Worm (Caenorhabditis elegans) whole organism, midembryonic: ENCODE results near the gene cec-6.

Experiments
- T22C8.4 ChIP-seq: fragments of 200-800 bp; sonication (Bioruptor generic); IDR thresholded peaks from 2 replicates; pipeline ENCODE4 v1.3.6; 2022; ENCODE audit warnings: missing genetic modification characterization, missing compliant biosample characterization
- cog-1 ChIP-seq: sonication (generic microtip); optimal IDR thresholded peaks from 2 replicates; lab custom pipeline; 2016; ENCODE audit warnings: missing genetic modification characterization, missing compliant biosample characterization
- flt-1 ChIP-seq: fragments of 200-800 bp; sonication (Bioruptor generic); IDR thresholded peaks from 2 replicates; pipeline ENCODE4 v1.3.6; 2022; ENCODE audit warnings: missing genetic modification characterization, missing compliant biosample characterization
- klf-2 ChIP-seq: fragments of 200-800 bp; sonication (Bioruptor generic); conservative IDR thresholded peaks from 2 replicates; pipeline ENCODE4 v1.3.6; 2022; ENCODE audit warnings: missing genetic modification reagents, missing genetic modification characterization, missing compliant biosample characterization
- med-1 ChIP-seq: sonication (generic microtip); optimal IDR thresholded peaks from 2 replicates; lab custom pipeline; 2017; ENCODE audit warnings: missing genetic modification characterization, mild to moderate bottlenecking, missing compliant biosample characterization, antibody characterized with exemption, missing genetic modification reagents; ENCODE audit not compliant: insufficient read depth
- ref-1 ChIP-seq: fragments of 200-800 bp; sonication (Bioruptor generic); conservative IDR thresholded peaks from 2 replicates; pipeline ENCODE4 v1.3.6; 2022; ENCODE audit warnings: missing genetic modification reagents, missing genetic modification characterization, missing compliant biosample characterization
- tab-1 ChIP-seq: fragments of 200-800 bp; sonication (Bioruptor generic); IDR thresholded peaks from 2 replicates; pipeline ENCODE4 v1.3.6; 2022; ENCODE audit warnings: missing genetic modification characterization, missing compliant biosample characterization
- ztf-23 ChIP-seq: fragments of 200-800 bp; sonication (Bioruptor generic); IDR thresholded peaks from 2 replicates; pipeline ENCODE4 v1.3.6; 2022; ENCODE audit warnings: missing genetic modification reagents, missing genetic modification characterization, missing compliant biosample characterization
- ztf-29 ChIP-seq: fragments of 200-800 bp; sonication (Bioruptor generic); IDR thresholded peaks from 2 replicates; pipeline ENCODE4 v1.3.6; 2022; ENCODE audit warnings: missing genetic modification reagents, missing genetic modification characterization, missing compliant biosample characterization

cec-6 gene

DNA sequence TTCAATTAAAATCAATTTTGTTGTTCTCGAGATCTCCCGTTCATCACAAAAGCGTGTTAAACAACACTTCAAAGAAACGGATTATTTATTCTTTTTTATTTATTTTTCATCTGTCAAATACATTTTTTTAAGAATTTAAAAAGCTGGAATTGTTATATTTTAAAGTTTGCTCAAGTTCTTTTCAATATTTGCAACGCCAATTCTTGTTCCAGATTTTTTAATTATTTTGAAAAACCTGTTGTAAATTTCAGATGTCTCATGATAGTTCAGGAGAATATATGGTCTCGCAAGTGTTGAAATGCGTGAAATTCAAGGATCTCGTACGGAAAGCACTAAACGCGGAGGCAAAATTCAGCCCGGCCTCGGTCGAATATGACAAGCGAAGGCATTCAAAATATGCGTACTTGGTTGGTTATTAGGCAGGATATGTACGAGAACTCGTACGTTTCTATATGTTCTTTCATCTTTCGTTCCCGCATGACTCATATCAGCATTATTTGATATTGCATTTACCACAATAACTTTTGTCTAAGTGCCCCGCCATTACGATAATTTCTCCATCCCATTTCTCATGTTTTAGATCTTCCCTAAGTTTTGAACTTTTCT is at the start of gene cec-6:
Gene cec-6 (plus strand): TSS at position 252 of the 606 bp plus-strand sequence.
- TF ChIP-seq ztf-23 (GFP tag; lab: Robert Waterston, UW) (no peak), cog-1 (tag; lab: Kevin White, UChicago) (no peak), klf-2 (no peak), T22C8.4 (GFP tag; lab: Robert Waterston, UW) (no peak), med-1 (GFP tag; lab: Kevin White, UChicago) (no peak), ref-1 (GFP tag; lab: Robert Waterston, UW) (no peak), flt-1 (GFP tag; lab: Robert Waterston, UW) (no peak), ztf-29 (GFP tag; lab: Robert Waterston, UW) (no peak), tab-1 (GFP tag; lab: Robert Waterston, UW) (no peak)

DNA sequence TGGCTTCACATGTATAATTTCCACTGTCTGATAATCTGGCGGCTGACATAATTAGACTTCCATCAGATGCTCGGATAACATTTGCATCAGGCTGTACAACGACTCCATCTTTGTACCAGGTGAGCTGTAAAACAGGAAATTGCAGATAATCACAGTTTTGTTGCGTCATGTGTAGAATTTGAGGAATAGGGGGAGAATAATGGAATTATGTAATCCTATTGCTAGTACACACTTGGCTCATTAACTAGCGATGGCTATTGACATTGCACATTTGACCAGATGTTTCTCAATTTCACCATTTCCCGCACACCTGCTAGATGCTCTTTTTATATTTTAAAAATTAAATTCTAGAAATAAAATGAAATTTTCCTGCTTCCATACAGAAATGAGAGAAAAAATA is 43.2 kb upstream of the cec-6 start:
- no peak for TF ChIP-seq ref-1 (GFP tag; lab: Robert Waterston, UW)
- no peak for TF ChIP-seq T22C8.4 (GFP tag; lab: Robert Waterston, UW)

DNA sequence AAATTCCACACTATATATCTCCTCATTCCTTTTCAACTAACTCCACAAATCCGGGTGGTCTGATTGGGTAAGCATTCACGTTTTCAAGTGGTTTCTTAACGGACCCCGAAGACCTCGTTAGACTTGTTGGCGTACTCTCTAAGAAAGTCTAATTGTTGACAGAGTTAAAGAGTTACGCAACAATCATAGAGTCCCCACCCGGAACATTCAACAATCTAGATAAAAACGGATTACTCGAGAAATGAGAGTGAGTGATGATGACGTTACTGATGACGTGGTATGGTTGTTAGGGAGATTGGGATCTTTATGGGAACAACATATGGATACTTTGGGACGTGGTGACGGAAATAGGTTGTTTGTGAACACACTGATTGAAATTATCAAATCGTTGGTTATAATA is 42.0 kb upstream of the cec-6 start:
- TF ChIP-seq tab-1 (GFP tag; lab: Robert Waterston, UW) (no peak), cog-1 (tag; lab: Kevin White, UChicago) (no peak), ref-1 (GFP tag; lab: Robert Waterston, UW) (no peak)

DNA sequence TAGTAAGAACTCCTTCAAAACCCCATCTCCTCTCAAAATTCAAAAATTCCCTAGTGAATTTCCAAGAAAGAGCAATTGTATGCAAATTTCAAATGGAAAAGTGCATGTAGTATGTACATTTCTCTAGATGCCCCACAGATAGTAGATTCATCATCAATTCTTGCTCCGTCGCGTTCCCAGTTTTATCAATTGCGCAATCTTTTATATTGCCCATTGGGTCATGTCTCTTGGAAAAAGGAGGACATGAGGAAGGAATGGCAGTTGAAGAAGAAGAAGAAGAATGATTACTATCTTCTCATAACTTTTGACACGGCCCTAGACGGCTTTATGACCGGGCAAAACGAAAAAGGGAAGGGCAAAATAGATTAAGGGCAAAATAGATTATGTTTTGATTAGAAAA is 38.0 kb upstream of the cec-6 start:
- no peak for TF ChIP-seq T22C8.4 (GFP tag; lab: Robert Waterston, UW)
- no peak for TF ChIP-seq ztf-23 (GFP tag; lab: Robert Waterston, UW)
- TF ChIP-seq klf-2 = no peak
- TF ChIP-seq tab-1 (GFP tag; lab: Robert Waterston, UW) = no peak
- no peak for TF ChIP-seq flt-1 (GFP tag; lab: Robert Waterston, UW)
- no peak for TF ChIP-seq med-1 (GFP tag; lab: Kevin White, UChicago)
- TF ChIP-seq ref-1 (GFP tag; lab: Robert Waterston, UW) = no peak
- no peak for TF ChIP-seq ztf-29 (GFP tag; lab: Robert Waterston, UW)
- TF ChIP-seq cog-1 (tag; lab: Kevin White, UChicago) = no peak

DNA sequence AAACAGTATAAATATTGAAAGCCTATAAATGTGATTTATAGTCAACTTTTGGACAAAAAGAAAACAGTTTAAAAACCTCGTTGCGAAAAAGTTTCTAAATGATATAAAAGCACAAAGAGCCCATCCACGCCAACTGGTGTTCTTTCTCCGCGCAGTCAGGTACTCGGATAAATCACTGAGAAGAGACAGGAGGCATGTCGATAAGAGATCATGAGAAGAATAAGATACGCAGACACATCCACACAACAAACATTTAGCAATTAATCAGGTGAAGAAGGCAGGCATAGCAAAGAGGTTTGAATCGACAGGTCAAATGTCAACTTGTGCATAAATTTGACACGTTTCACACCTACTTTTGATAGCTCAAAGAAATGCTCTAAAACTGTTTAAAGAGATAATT is 36.9 kb upstream of the cec-6 start:
- TF ChIP-seq ztf-23 (GFP tag; lab: Robert Waterston, UW) (no peak), flt-1 (GFP tag; lab: Robert Waterston, UW) (no peak), cog-1 (tag; lab: Kevin White, UChicago) (peak; percentile 19), T22C8.4 (GFP tag; lab: Robert Waterston, UW) (no peak), ref-1 (GFP tag; lab: Robert Waterston, UW) (no peak), klf-2 (no peak)

DNA sequence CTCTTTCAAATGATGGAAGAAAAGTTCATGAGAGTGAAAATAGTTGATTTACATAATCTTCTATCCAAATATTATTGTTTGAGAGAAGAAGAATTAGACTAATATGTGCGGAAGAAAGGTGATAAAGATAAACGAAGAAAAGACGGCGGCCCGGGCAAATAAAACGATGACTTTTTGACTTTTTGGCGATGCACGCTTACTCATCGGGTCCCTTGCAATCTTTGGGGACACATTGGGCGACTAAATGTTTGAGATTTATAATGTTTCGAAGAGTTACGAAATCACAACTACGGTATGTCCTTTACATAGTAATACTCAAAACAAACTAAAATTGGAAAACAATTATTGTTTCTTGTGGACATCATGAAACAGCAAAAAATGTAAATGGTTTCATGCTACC is 29.9 kb upstream of the cec-6 start:
- TF ChIP-seq flt-1 (GFP tag; lab: Robert Waterston, UW) (no peak), ztf-29 (GFP tag; lab: Robert Waterston, UW) (no peak), med-1 (GFP tag; lab: Kevin White, UChicago) (no peak), tab-1 (GFP tag; lab: Robert Waterston, UW) (no peak), ref-1 (GFP tag; lab: Robert Waterston, UW) (no peak), klf-2 (no peak), ztf-23 (GFP tag; lab: Robert Waterston, UW) (no peak), cog-1 (tag; lab: Kevin White, UChicago) (no peak), T22C8.4 (GFP tag; lab: Robert Waterston, UW) (no peak)

DNA sequence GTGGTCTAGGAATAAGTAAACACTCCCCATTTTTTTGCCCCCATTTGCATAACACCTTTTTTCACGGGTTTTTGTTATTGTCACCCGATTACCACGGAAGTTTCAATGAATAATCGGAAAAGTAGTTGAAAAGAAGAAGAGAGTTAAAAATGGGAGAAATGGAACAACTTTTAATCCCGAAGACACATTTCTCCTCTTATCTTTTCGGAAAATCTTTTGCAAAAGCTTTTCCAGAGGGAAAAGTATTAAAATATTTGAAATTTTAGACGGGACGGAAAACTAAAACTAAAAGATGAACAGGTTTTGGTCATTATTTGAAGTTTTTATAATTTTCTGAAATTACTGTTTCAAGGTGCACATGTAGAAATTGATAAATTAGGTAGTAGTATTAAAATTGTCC is 25.6 kb upstream of the cec-6 start:
- TF ChIP-seq flt-1 (GFP tag; lab: Robert Waterston, UW) (no peak), cog-1 (tag; lab: Kevin White, UChicago) (no peak), med-1 (GFP tag; lab: Kevin White, UChicago) (no peak), T22C8.4 (GFP tag; lab: Robert Waterston, UW) (no peak), ref-1 (GFP tag; lab: Robert Waterston, UW) (no peak), ztf-23 (GFP tag; lab: Robert Waterston, UW) (no peak), ztf-29 (GFP tag; lab: Robert Waterston, UW) (no peak), tab-1 (GFP tag; lab: Robert Waterston, UW) (no peak), klf-2 (no peak)

DNA sequence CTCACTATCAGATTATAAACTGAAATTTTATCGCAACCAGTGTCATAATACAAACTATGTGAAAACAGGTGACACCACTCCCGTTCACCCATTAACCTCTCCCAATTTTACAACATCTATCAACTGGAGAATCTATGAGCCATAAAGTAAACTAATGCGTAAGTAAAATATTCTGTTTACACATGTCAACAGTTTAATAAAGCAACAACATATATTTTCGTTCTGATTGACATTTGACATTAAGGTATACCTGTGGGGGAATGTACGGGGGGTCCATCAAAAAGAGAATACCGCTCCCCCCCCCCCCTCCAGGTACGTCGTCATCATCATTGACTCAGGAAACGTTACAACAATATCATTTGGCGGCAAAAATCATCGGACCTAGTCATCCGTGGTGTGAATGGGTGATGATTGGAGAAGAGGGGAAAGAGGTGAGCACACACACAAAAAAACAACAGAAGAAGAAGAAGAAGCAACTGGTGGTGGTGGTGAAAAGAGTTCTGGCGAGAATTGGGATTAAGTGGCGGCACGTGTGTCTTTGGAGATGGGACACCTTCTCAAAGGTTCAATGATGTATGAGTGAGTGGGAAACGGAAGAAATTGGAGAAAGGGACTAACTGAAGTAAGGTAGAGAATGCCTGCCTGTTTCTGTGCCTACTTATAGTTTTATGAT is 17.8 kb upstream of the cec-6 start:
- 0 out of 2 replicates have a peak, but pooled peaks have one; percentile 23 for TF ChIP-seq klf-2
- peak; percentile 45 for TF ChIP-seq cog-1 (tag; lab: Kevin White, UChicago)
- TF ChIP-seq flt-1 (GFP tag; lab: Robert Waterston, UW) = no peak

DNA sequence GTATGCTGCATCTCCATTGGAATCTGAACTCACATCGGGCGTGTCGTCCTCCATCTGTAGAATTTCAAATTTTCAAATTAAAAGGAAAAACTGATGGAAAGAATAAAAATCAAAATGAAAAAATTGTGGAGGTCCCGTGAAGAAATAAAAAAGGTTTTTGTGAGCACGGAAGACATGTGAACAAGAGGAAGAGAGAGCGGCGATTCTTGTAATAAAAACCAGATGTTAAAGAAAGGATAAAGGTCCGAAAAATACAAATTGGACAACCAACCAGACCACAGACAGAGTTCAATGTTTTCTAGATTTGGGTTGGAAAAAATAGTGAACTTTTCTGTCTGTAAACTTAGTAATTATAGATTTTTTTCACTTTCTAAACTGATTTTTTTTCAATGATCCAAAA is 16.4 kb upstream of the cec-6 start, which contains the start of gene unc-5:
Gene unc-5 (minus strand): TSS at position 54 of the 400 bp plus-strand sequence.
- TF ChIP-seq T22C8.4 (GFP tag; lab: Robert Waterston, UW) (no peak), med-1 (GFP tag; lab: Kevin White, UChicago) (no peak), ztf-23 (GFP tag; lab: Robert Waterston, UW) (no peak)

DNA sequence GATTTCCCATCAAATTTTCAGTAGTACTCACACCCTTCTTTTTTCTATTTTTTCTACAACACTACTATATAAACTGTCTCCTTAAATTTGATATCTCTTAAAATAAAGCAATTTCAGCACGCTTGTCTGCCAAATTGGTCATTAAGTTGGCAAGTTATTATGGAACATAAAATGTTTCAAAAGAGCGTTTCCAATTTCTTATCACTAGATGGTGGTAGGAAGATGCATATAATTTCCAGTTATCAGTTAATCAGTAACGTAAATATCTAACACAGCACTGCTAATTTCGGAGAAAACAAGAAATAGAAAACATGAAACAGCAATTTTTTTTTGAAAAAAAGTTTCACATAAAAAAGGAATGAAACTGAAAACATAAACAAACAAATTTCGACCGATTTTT is 13.7 kb upstream of the cec-6 start:
- TF ChIP-seq ztf-29 (GFP tag; lab: Robert Waterston, UW) (no peak), cog-1 (tag; lab: Kevin White, UChicago) (no peak), med-1 (GFP tag; lab: Kevin White, UChicago) (no peak), flt-1 (GFP tag; lab: Robert Waterston, UW) (no peak)
